Worm (Caenorhabditis elegans) whole organism, young adult: ENCODE results near the gene irld-63.

Source experiments
- F57A8.1 ChIP-seq: fragments of 200-800 bp; sonication (Bioruptor generic); optimal IDR thresholded peaks from 2 replicates; lab custom pipeline; 2018; ENCODE audit warnings: mild to moderate bottlenecking, missing genetic modification characterization, moderate library complexity, missing compliant biosample characterization
- attf-5 ChIP-seq: fragments of 200-800 bp; sonication (Bioruptor generic); optimal IDR thresholded peaks from 2 replicates; lab custom pipeline; 2018; ENCODE audit warnings: mild to moderate bottlenecking, missing genetic modification characterization, missing compliant biosample characterization
- ceh-27 ChIP-seq: fragments of 200-800 bp; sonication (Bioruptor generic); optimal IDR thresholded peaks from 2 replicates; lab custom pipeline; 2018; ENCODE audit warnings: mild to moderate bottlenecking, missing genetic modification characterization, moderate library complexity, missing compliant biosample characterization
- efl-1 ChIP-seq: fragments of 150-350 bp; optimal IDR thresholded peaks from 2 replicates; lab custom pipeline; 2014; ENCODE audit warnings: missing biosample characterization, missing genetic modification reagents, missing genetic modification characterization
- madf-10 ChIP-seq: sonication (generic microtip); optimal IDR thresholded peaks from 2 replicates; lab custom pipeline; 2016; ENCODE audit warnings: mild to moderate bottlenecking, missing genetic modification characterization, missing compliant biosample characterization
- nhr-120 ChIP-seq: fragments of 200-800 bp; sonication (Bioruptor generic); IDR thresholded peaks from 2 replicates; pipeline ENCODE4 v1.3.6; 2022; ENCODE audit warnings: missing genetic modification characterization, missing compliant biosample characterization
- repo-1 ChIP-seq: sonication (generic microtip); optimal IDR thresholded peaks from 2 replicates; lab custom pipeline; 2017; ENCODE audit warnings: mild to moderate bottlenecking, missing genetic modification characterization, missing compliant biosample characterization
- sea-2 ChIP-seq: fragments of 200-800 bp; sonication (Bioruptor generic); IDR thresholded peaks from 2 replicates; pipeline ENCODE4 v1.3.6; 2022; ENCODE audit warnings: missing genetic modification characterization, missing compliant biosample characterization
- snpc-4 ChIP-seq, 5 experiments: fragments of 150-350 bp in 1 of 5; sonication (generic microtip) in 4 of 5; optimal IDR thresholded peaks; 2 replicates each; lab custom pipeline; 2014 to 2018; ENCODE audit warnings: missing genetic modification characterization in 5 of 5, missing biosample characterization in 3 of 5, antibody characterized with exemption in 2 of 5, mild to moderate bottlenecking in 2 of 5, missing compliant biosample characterization in 2 of 5, missing genotype in 2 of 5, moderate library complexity in 2 of 5, missing genetic modification reagents in 1 of 5
- unc-62 ChIP-seq: fragments of 150-350 bp; optimal IDR thresholded peaks from 2 replicates; lab custom pipeline; 2014; ENCODE audit warnings: missing biosample characterization, missing genetic modification reagents, missing genetic modification characterization

ce11 chrII:2962531-2963164 lies 32.1 kb downstream of the irld-63 start:
- TF ChIP-seq snpc-4 (GFP tag; optimal IDR thresholded peaks at IDR 0.05; lab: Kevin White, UChicago) (no peak), snpc-4 (tag; optimal IDR thresholded peaks at IDR 0.05; lab: Kevin White, UChicago) (no peak), sea-2 (GFP tag; lab: Robert Waterston, UW) (no peak), ceh-27 (GFP tag; lab: Kevin White, UChicago) (no peak), F57A8.1 (no peak), attf-5 (GFP tag; lab: Kevin White, UChicago) (no peak), unc-62 (GFP tag; lab: Kevin White, UChicago) (no peak), nhr-120 (GFP tag; lab: Robert Waterston, UW) (no peak), repo-1 (tag; lab: Kevin White, UChicago) (no peak), efl-1 (no peak), madf-10 (tag; lab: Kevin White, UChicago) (no peak)
